Fruit fly (Drosophila melanogaster): Measurements from ENCODE around the gene CG10859.

Gene CG10859

dm6 chr2L:13398614-13399161 is at the start of gene CG10859, which contains the start of gene CG7110 (continued):
- TF ChIP-seq fd96Cb (tag; optimal IDR thresholded peaks at IDR 0.05) (no peak), CG2129 (GFP tag; IDR thresholded peaks at IDR 0.05; ENCODE audit: partially characterized antibody) (no peak), CG13296 (GFP tag; optimal IDR thresholded peaks at IDR 0.05) (peak; percentile 71), pfk (GFP tag; optimal IDR thresholded peaks at IDR 0.05) (peak; percentile 26), emc (GFP tag; optimal IDR thresholded peaks at IDR 0.05) (no peak), CG6683 (GFP tag; optimal IDR thresholded peaks at IDR 0.05) (peak; percentile 53), CG17568 (GFP tag; optimal IDR thresholded peaks at IDR 0.05) (peak; percentile 51), CG13775 (GFP tag; optimal IDR thresholded peaks at IDR 0.05) (peak; percentile 66), sna (GFP tag; IDR thresholded peaks at IDR 0.05; ENCODE audit: partially characterized antibody) (no peak), CG11560 (tag; IDR thresholded peaks at IDR 0.05) (no peak), caup (GFP tag; optimal IDR thresholded peaks at IDR 0.05; ENCODE audit: severe bottlenecking) (peak; percentile 79), CG3726 (GFP tag; IDR thresholded peaks at IDR 0.05) (no peak), fd3F (GFP tag; optimal IDR thresholded peaks at IDR 0.05) (no peak), Max (GFP tag; optimal IDR thresholded peaks at IDR 0.05) (peak; percentile 59), Rx (GFP tag; IDR thresholded peaks at IDR 0.05) (no peak), gcm (GFP tag; optimal IDR thresholded peaks at IDR 0.05) (peak; percentile 9), CG16815 (GFP tag; optimal IDR thresholded peaks at IDR 0.05) (no peak), Stat92E (GFP tag; optimal IDR thresholded peaks at IDR 0.05) (no peak), CG31224 (GFP tag; IDR thresholded peaks at IDR 0.05) (no peak), CG10462 (GFP tag; optimal IDR thresholded peaks at IDR 0.05) (no peak), fru (optimal IDR thresholded peaks at IDR 0.05) (no peak), repo (GFP tag; optimal IDR thresholded peaks at IDR 0.05) (no peak), CG4730 (GFP tag; IDR thresholded peaks at IDR 0.05) (no peak), salm (tag; optimal IDR thresholded peaks at IDR 0.05) (peak; percentile 24), jigr1 (GFP tag; IDR thresholded peaks at IDR 0.05) (no peak), CG8924 (tag; optimal IDR thresholded peaks at IDR 0.05) (no peak), CG11247 (GFP tag; IDR thresholded peaks at IDR 0.05) (no peak), CG30403 (GFP tag; optimal IDR thresholded peaks at IDR 0.05) (no peak), CG5953 (GFP tag; IDR thresholded peaks at IDR 0.05) (no peak), Asciz (GFP tag; optimal IDR thresholded peaks at IDR 0.05) (peak; percentile 59), Blimp-1 (GFP tag; optimal IDR thresholded peaks at IDR 0.05) (no peak), CG6854 (GFP tag; optimal IDR thresholded peaks at IDR 0.05) (no peak), pzg (GFP tag; optimal IDR thresholded peaks at IDR 0.05) (peak; percentile 85), CG1603 (tag; optimal IDR thresholded peaks at IDR 0.05) (peak; percentile 81), Side (GFP tag; optimal IDR thresholded peaks at IDR 0.05) (no peak), dati (GFP tag; IDR thresholded peaks at IDR 0.05) (no peak), fd64A (GFP tag; optimal IDR thresholded peaks at IDR 0.05) (no peak), en (GFP tag; optimal IDR thresholded peaks at IDR 0.05) (no peak), E2f2 (GFP tag; IDR thresholded peaks at IDR 0.05) (peak; percentile 89), corto (GFP tag; optimal IDR thresholded peaks at IDR 0.05) (no peak), CG13894 (tag; optimal IDR thresholded peaks at IDR 0.05) (peak; percentile 7), CG4617 (GFP tag; optimal IDR thresholded peaks at IDR 0.05; ENCODE audit: borderline replicate concordance) (peak; percentile 14), HmgZ (tag; optimal IDR thresholded peaks at IDR 0.05) (peak; percentile 46), CG1024 (GFP tag; IDR thresholded peaks at IDR 0.05) (peak; percentile 21; the same call in 1 of the 2 replicates), CG1233 (GFP tag; optimal IDR thresholded peaks at IDR 0.05) (peak; percentile 56), CG33213 (GFP tag; optimal IDR thresholded peaks at IDR 0.05) (peak; percentile 56), H15 (GFP tag; IDR thresholded peaks at IDR 0.05) (no peak), CoRest (tag; optimal IDR thresholded peaks at IDR 0.05) (peak; percentile 64), Atf-2 (GFP tag; optimal IDR thresholded peaks at IDR 0.05) (no peak), Tbp (GFP tag; optimal IDR thresholded peaks at IDR 0.05) (no peak), Hr39 (optimal IDR thresholded peaks at IDR 0.05) (no peak)

All from whole organism, embryonic.